Worm (Caenorhabditis elegans) whole organism, L3 larva: ENCODE results near the gene clec-58.

ENCODE experiments used
- R02D3.7 ChIP-seq: fragments of 150-350 bp; optimal IDR thresholded peaks from 2 replicates; lab custom pipeline; 2014; ENCODE audit warnings: missing biosample characterization, missing genetic modification characterization
- ama-1 ChIP-seq: fragments of 150-350 bp; optimal IDR thresholded peaks from 2 replicates; lab custom pipeline; 2018
- ceh-82 ChIP-seq: fragments of 150-350 bp; optimal IDR thresholded peaks from 2 replicates; lab custom pipeline; 2014; ENCODE audit warnings: missing biosample characterization, missing genetic modification characterization
- egl-27 ChIP-seq: sonication (generic microtip); optimal IDR thresholded peaks from 4 replicates; lab custom pipeline; 2017; ENCODE audit warnings: missing biosample characterization, missing genetic modification reagents, missing genetic modification characterization
- egl-5 ChIP-seq: fragments of 150-350 bp; optimal IDR thresholded peaks from 2 replicates; lab custom pipeline; 2017; ENCODE audit warnings: missing biosample characterization, missing genetic modification reagents, missing genetic modification characterization, inconsistent platforms
- elt-3 ChIP-seq, 3 experiments: fragments of 150-350 bp in 1 of 3; sonication (generic microtip) in 2 of 3; optimal IDR thresholded peaks; 2 replicates in 2 of 3; 4 replicates in 1 of 3; lab custom pipeline; 2014 to 2017; ENCODE audit warnings: missing biosample characterization in 3 of 3, missing genetic modification characterization in 3 of 3
- mdl-1 ChIP-seq: fragments of 150-350 bp; optimal IDR thresholded peaks from 2 replicates; lab custom pipeline; 2014; ENCODE audit warnings: missing biosample characterization, missing genetic modification characterization
- nfya-1 ChIP-seq: sonication (generic microtip); optimal IDR thresholded peaks from 2 replicates; lab custom pipeline; 2017; ENCODE audit warnings: missing genetic modification characterization, mild to moderate bottlenecking, missing compliant biosample characterization, antibody characterized with exemption, moderate library complexity; ENCODE audit not compliant: insufficient read depth
- nhr-67 ChIP-seq: fragments of 150-350 bp; optimal IDR thresholded peaks from 2 replicates; lab custom pipeline; 2014; ENCODE audit warnings: missing biosample characterization, missing genetic modification characterization
- skn-1 ChIP-seq: fragments of 150-350 bp; optimal IDR thresholded peaks from 2 replicates; lab custom pipeline; 2014; ENCODE audit warnings: missing biosample characterization, missing genetic modification characterization
- unc-39 ChIP-seq: sonication (generic microtip); optimal IDR thresholded peaks from 4 replicates; lab custom pipeline; 2017; ENCODE audit warnings: missing biosample characterization, missing genetic modification characterization
- ztf-11 ChIP-seq: fragments of 150-350 bp; optimal IDR thresholded peaks from 2 replicates; lab custom pipeline; 2014; ENCODE audit warnings: missing biosample characterization, missing genetic modification characterization

ce11 chrII:10464230-10464920 lies 11.6 kb downstream of the clec-58 start, which contains the start of the genes ZK673.6 and sdz-37:
- TF ChIP-seq ztf-11 (tag; lab: Kevin White, UChicago) (no peak), mdl-1 (tag; lab: Kevin White, UChicago) (no peak), nfya-1 (tag; lab: Kevin White, UChicago) (no peak), nhr-67 (tag; lab: Kevin White, UChicago) (no peak), R02D3.7 (tag; lab: Kevin White, UChicago) (no peak), ceh-82 (tag; lab: Kevin White, UChicago) (no peak), egl-27 (tag; lab: Kevin White, UChicago) (no peak), elt-3 (tag; optimal IDR thresholded peaks at IDR 0.05; lab: Kevin White, UChicago) (no peak), unc-39 (tag; lab: Kevin White, UChicago) (no peak), skn-1 (no peak), egl-5 (tag; lab: Kevin White, UChicago) (no peak), ama-1 (lab: Kevin White, UChicago) (no peak)
